Worm (Caenorhabditis elegans) whole organism, mixed stage, embryonic: Measurements from ENCODE around the gene T19D7.5.
A peak's percentile ranks its signal among the peaks of the same experiment; 100 is the strongest.

Experiments
- M03D4.4 ChIP-seq: sonication (generic microtip); optimal IDR thresholded peaks from 2 replicates; lab custom pipeline; 2017; ENCODE audit warnings: mild to moderate bottlenecking, missing genetic modification characterization, missing compliant biosample characterization
- ceh-39 ChIP-seq: fragments of 150-350 bp; optimal IDR thresholded peaks from 2 replicates; lab custom pipeline; 2014; ENCODE audit warnings: missing biosample characterization, missing genetic modification characterization
- ceh-43 ChIP-seq: fragments of 200-800 bp; sonication (Bioruptor generic); optimal IDR thresholded peaks from 2 replicates; lab custom pipeline; 2018; ENCODE audit warnings: mild to moderate bottlenecking, missing genetic modification characterization, moderate library complexity, missing compliant biosample characterization
- ceh-83 ChIP-seq: fragments of 200-800 bp; sonication (Bioruptor generic); optimal IDR thresholded peaks from 2 replicates; lab custom pipeline; 2018; ENCODE audit warnings: mild to moderate bottlenecking, missing genetic modification characterization, missing compliant biosample characterization
- ces-1 ChIP-seq: fragments of 150-350 bp; optimal IDR thresholded peaks from 2 replicates; lab custom pipeline; 2014; ENCODE audit warnings: missing biosample characterization, missing genetic modification reagents, missing genetic modification characterization
- cnd-1 ChIP-seq: fragments of 200-800 bp; sonication (Bioruptor generic); optimal IDR thresholded peaks from 2 replicates; lab custom pipeline; 2018; ENCODE audit warnings: mild to moderate bottlenecking, missing genetic modification characterization, missing compliant biosample characterization
- elt-1 ChIP-seq: sonication (generic microtip); optimal IDR thresholded peaks from 2 replicates; lab custom pipeline; 2017; ENCODE audit warnings: missing genetic modification characterization, mild to moderate bottlenecking, missing compliant biosample characterization, antibody characterized with exemption, moderate library complexity, borderline replicate concordance; ENCODE audit not compliant: insufficient read depth
- flh-1 ChIP-seq: fragments of 200-800 bp; sonication (Bioruptor generic); optimal IDR thresholded peaks from 2 replicates; lab custom pipeline; 2018; ENCODE audit warnings: mild to moderate bottlenecking, missing genetic modification characterization, moderate library complexity, missing compliant biosample characterization
- ham-2 ChIP-seq: fragments of 200-800 bp; sonication (Bioruptor generic); optimal IDR thresholded peaks from 2 replicates; lab custom pipeline; 2018; ENCODE audit warnings: mild to moderate bottlenecking, missing genetic modification characterization, missing compliant biosample characterization
- hlh-1 ChIP-seq: fragments of 150-350 bp; optimal IDR thresholded peaks from 2 replicates; lab custom pipeline; 2014; ENCODE audit warnings: missing biosample characterization, missing genetic modification reagents, missing genetic modification characterization
- lin-13 ChIP-seq: fragments of 150-350 bp; optimal IDR thresholded peaks from 2 replicates; lab custom pipeline; 2014; ENCODE audit warnings: missing biosample characterization, missing genetic modification characterization
- lin-32 ChIP-seq: fragments of 200-800 bp; sonication (Bioruptor generic); optimal IDR thresholded peaks from 2 replicates; lab custom pipeline; 2018; ENCODE audit warnings: mild to moderate bottlenecking, missing genetic modification characterization, missing compliant biosample characterization
- mls-2 ChIP-seq: sonication (generic microtip); optimal IDR thresholded peaks from 2 replicates; lab custom pipeline; 2016; ENCODE audit warnings: mild to moderate bottlenecking, missing genetic modification characterization, moderate library complexity, missing compliant biosample characterization
- nhr-12 ChIP-seq: fragments of 150-350 bp; optimal IDR thresholded peaks from 2 replicates; lab custom pipeline; 2014; ENCODE audit warnings: missing biosample characterization, missing genetic modification characterization
- nhr-2 ChIP-seq: fragments of 150-350 bp; optimal IDR thresholded peaks from 2 replicates; lab custom pipeline; 2014; ENCODE audit warnings: missing biosample characterization, missing genetic modification characterization
- nhr-237 ChIP-seq: fragments of 150-350 bp; optimal IDR thresholded peaks from 2 replicates; lab custom pipeline; 2014; ENCODE audit warnings: missing biosample characterization, missing genetic modification characterization
- nhr-28 ChIP-seq: fragments of 150-350 bp; optimal IDR thresholded peaks from 2 replicates; lab custom pipeline; 2014; ENCODE audit warnings: missing biosample characterization, missing genetic modification characterization
- pha-4 ChIP-seq: fragments of 150-350 bp; optimal IDR thresholded peaks from 2 replicates; lab custom pipeline; 2018; ENCODE audit warnings: missing biosample characterization, missing genetic modification reagents, missing genetic modification characterization
- sem-2 ChIP-seq: fragments of 200-800 bp; sonication (Bioruptor generic); optimal IDR thresholded peaks from 2 replicates; lab custom pipeline; 2018; ENCODE audit warnings: mild to moderate bottlenecking, missing genetic modification characterization, missing compliant biosample characterization
- sptf-1 ChIP-seq: sonication (generic microtip); optimal IDR thresholded peaks from 2 replicates; lab custom pipeline; 2017; ENCODE audit warnings: mild to moderate bottlenecking, missing genetic modification characterization, moderate library complexity, missing compliant biosample characterization
- tbx-8 ChIP-seq: fragments of 200-800 bp; sonication (Bioruptor generic); optimal IDR thresholded peaks from 2 replicates; lab custom pipeline; 2018; ENCODE audit warnings: mild to moderate bottlenecking, missing genetic modification characterization, moderate library complexity, missing compliant biosample characterization
- unc-120 ChIP-seq: sonication (generic microtip); optimal IDR thresholded peaks from 2 replicates; lab custom pipeline; 2017; ENCODE audit warnings: missing genetic modification characterization, missing compliant biosample characterization; ENCODE audit not compliant: poor library complexity, severe bottlenecking
- unc-39 ChIP-seq: fragments of 150-350 bp; optimal IDR thresholded peaks from 2 replicates; lab custom pipeline; 2014; ENCODE audit warnings: missing biosample characterization, missing genetic modification characterization
- unc-62 ChIP-seq: fragments of 150-350 bp; optimal IDR thresholded peaks from 2 replicates; lab custom pipeline; 2014; ENCODE audit warnings: missing biosample characterization, missing genetic modification reagents, missing genetic modification characterization
- zip-8 ChIP-seq: fragments of 150-350 bp; optimal IDR thresholded peaks from 2 replicates; lab custom pipeline; 2014; ENCODE audit warnings: missing biosample characterization, missing genetic modification characterization
- ztf-11 ChIP-seq: fragments of 150-350 bp; optimal IDR thresholded peaks from 2 replicates; lab custom pipeline; 2014; ENCODE audit warnings: missing biosample characterization, missing genetic modification characterization

The T19D7.5 gene

ce11 chrX:636893-637292 is 29.1 kb downstream of the T19D7.5 start, which contains the start of gene pha-2:
Gene pha-2 (minus strand): TSS chrX:636993.
- TF ChIP-seq lin-32 (GFP tag; lab: Kevin White, UChicago) (no peak), ceh-39 (tag; lab: Kevin White, UChicago) (no peak), unc-120 (tag; lab: Kevin White, UChicago) (no peak), ceh-43 (GFP tag; lab: Kevin White, UChicago) (no peak), lin-13 (tag; lab: Kevin White, UChicago) (no peak), pha-4 (tag; lab: Kevin White, UChicago) (no peak), M03D4.4 (tag; lab: Kevin White, UChicago) (no peak), unc-62 (no peak), nhr-2 (tag; lab: Kevin White, UChicago) (no peak), ztf-11 (no peak), elt-1 (no peak), nhr-237 (no peak), ham-2 (GFP tag; lab: Kevin White, UChicago) (no peak), sptf-1 (tag; lab: Kevin White, UChicago) (no peak), unc-39 (tag; lab: Kevin White, UChicago) (no peak), cnd-1 (tag; lab: Kevin White, UChicago) (no peak), mls-2 (tag; lab: Kevin White, UChicago) (no peak)

ce11 chrX:629134-629533 is 36.9 kb downstream of the T19D7.5 start, which contains the start of gene M6.4:
Gene M6.4 (plus strand): TSS chrX:629188.
- TF ChIP-seq ztf-11 (no peak), nhr-12 (tag; lab: Kevin White, UChicago) (no peak), pha-4 (tag; lab: Kevin White, UChicago) (no peak), ces-1 (no peak), flh-1 (GFP tag; lab: Kevin White, UChicago) (no peak), cnd-1 (tag; lab: Kevin White, UChicago) (no peak), ceh-83 (GFP tag; lab: Kevin White, UChicago) (no peak), ham-2 (GFP tag; lab: Kevin White, UChicago) (no peak), nhr-28 (tag; lab: Kevin White, UChicago) (no peak), zip-8 (no peak), mls-2 (tag; lab: Kevin White, UChicago) (no peak), lin-13 (tag; lab: Kevin White, UChicago) (no peak), tbx-8 (GFP tag; lab: Kevin White, UChicago) (no peak), ceh-43 (GFP tag; lab: Kevin White, UChicago) (no peak), ceh-39 (tag; lab: Kevin White, UChicago) (no peak)

ce11 chrX:621688-622087 is 44.3 kb downstream of the T19D7.5 start:
- TF ChIP-seq unc-39 (tag; lab: Kevin White, UChicago), result no peak
- peak; percentile 25 for TF ChIP-seq hlh-1
- TF ChIP-seq, all 35 proteins: peak for 1

ce11 chrX:621190-621589 is 44.8 kb downstream of the T19D7.5 start, which contains the start of gene unc-96:
Gene unc-96 (minus strand): TSS chrX:621290.
- no peak for TF ChIP-seq sem-2 (GFP tag; lab: Kevin White, UChicago)
- no peak for TF ChIP-seq unc-120 (tag; lab: Kevin White, UChicago)

DNA sequence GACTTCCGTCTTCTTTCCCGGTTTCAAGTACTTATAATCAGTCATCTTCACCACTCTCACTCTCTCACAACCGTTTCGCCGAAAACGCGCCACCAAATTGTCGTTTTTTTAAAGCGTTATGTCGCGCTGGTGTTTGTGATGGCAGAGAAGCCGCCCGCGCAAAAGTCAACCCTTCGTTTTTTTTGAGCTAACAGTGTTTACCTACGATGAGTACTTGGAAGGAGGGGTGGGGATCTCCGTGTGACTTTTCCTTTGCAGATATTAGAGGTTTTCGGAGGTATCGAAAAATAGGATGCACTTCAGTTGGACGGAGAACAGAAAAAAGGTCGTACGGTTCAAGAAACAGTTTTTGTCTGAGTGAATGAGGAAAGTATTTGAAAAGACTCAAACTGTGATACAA is 48.3 kb downstream of the T19D7.5 start:
- TF ChIP-seq ceh-39 (tag; lab: Kevin White, UChicago) (no peak), nhr-28 (tag; lab: Kevin White, UChicago) (no peak), nhr-2 (tag; lab: Kevin White, UChicago) (no peak), zip-8 (no peak)
